Fruit fly (Drosophila melanogaster): ENCODE measurements around the gene Galt.

Gene Galt

DNA sequence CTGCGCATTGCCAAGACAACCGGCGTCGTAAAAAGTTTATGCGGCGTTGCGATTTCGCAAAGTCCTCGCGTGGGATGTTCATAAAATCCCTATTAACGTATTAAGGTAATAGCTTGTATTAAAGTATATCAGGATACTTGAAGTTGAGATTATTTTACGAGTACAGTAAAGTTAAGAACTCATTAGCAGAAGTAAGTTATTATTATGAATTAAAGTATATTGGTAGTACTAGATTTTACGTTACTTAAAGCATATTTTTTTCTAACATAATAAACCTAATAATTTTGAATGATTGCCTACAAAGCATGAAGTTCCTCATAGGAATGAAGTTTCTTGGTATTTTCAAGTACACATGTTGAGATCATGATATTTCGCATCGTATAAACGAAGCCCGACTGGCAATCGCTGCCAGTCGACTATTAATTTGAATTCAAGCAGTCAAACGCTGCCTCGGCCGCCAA is 26.0 kb upstream of the Galt start (continued):
- TF ChIP-seq Ssrp (tag; optimal IDR thresholded peaks at IDR 0.05) (peak; percentile 53), CG15696 (tag; optimal IDR thresholded peaks at IDR 0.05) (peak; percentile 26), CG1792 (GFP tag; optimal IDR thresholded peaks at IDR 0.05) (no peak), ranshi (GFP tag; IDR thresholded peaks at IDR 0.05) (no peak), corto (GFP tag; optimal IDR thresholded peaks at IDR 0.05) (no peak), CG14050 (GFP tag; IDR thresholded peaks at IDR 0.05) (no peak), CG42726 (GFP tag; IDR thresholded peaks at IDR 0.05; ENCODE audit: partially characterized antibody) (no peak), repo (GFP tag; optimal IDR thresholded peaks at IDR 0.05) (no peak), dm (GFP tag; optimal IDR thresholded peaks at IDR 0.05) (no peak), usp (GFP tag; optimal IDR thresholded peaks at IDR 0.05) (no peak), D19B (GFP tag; optimal IDR thresholded peaks at IDR 0.05) (no peak), lab (GFP tag; optimal IDR thresholded peaks at IDR 0.05) (peak; percentile 9), Spps (tag; optimal IDR thresholded peaks at IDR 0.05) (no peak), fd64A (GFP tag; optimal IDR thresholded peaks at IDR 0.05) (peak; percentile 14), CG7987 (GFP tag; optimal IDR thresholded peaks at IDR 0.05) (no peak), esg (GFP tag; conservative IDR thresholded peaks at IDR 0.05) (no peak), CG8290 (GFP tag; optimal IDR thresholded peaks at IDR 0.05) (peak; percentile 25), CG8290 (tag; optimal IDR thresholded peaks at IDR 0.05) (no peak), CG30020 (tag; optimal IDR thresholded peaks at IDR 0.05) (peak; percentile 44), az2 (GFP tag; optimal IDR thresholded peaks at IDR 0.05) (peak; percentile 37), Hand (GFP tag; optimal IDR thresholded peaks at IDR 0.05) (peak; percentile 45), CG32772 (GFP tag; IDR thresholded peaks at IDR 0.05) (no peak), Hr39 (optimal IDR thresholded peaks at IDR 0.05) (no peak), CG8359 (GFP tag; optimal IDR thresholded peaks at IDR 0.05; ENCODE audit: borderline replicate concordance) (no peak), CG1233 (GFP tag; optimal IDR thresholded peaks at IDR 0.05) (peak; percentile 38), sd (tag; optimal IDR thresholded peaks at IDR 0.05) (no peak), CG10321 (GFP tag; IDR thresholded peaks at IDR 0.05) (no peak), Chrac-16 (GFP tag; optimal IDR thresholded peaks at IDR 0.05) (no peak), CG17568 (GFP tag; optimal IDR thresholded peaks at IDR 0.05) (no peak), lilli (GFP tag; optimal IDR thresholded peaks at IDR 0.05) (peak; percentile 27), Mad (GFP tag; optimal IDR thresholded peaks at IDR 0.05) (no peak), sc (optimal IDR thresholded peaks at IDR 0.05) (no peak), sc (GFP tag; optimal IDR thresholded peaks at IDR 0.05) (peak; percentile 37), row (GFP tag; IDR thresholded peaks at IDR 0.05) (peak; percentile 55), CG12659 (GFP tag; optimal IDR thresholded peaks at IDR 0.05) (peak; percentile 50), CG6854 (GFP tag; optimal IDR thresholded peaks at IDR 0.05) (peak; percentile 36), CG8765 (GFP tag; IDR thresholded peaks at IDR 0.05) (no peak), D19A (tag; optimal IDR thresholded peaks at IDR 0.05) (peak; percentile 72), ssp (GFP tag; IDR thresholded peaks at IDR 0.05) (no peak), CG10209 (GFP tag; optimal IDR thresholded peaks at IDR 0.05) (peak; percentile 48), grau (tag; optimal IDR thresholded peaks at IDR 0.05) (peak; percentile 64), Dad (GFP tag; optimal IDR thresholded peaks at IDR 0.05) (no peak), Opbp (GFP tag; IDR thresholded peaks at IDR 0.05; ENCODE audit: partially characterized antibody) (no peak), Dll (GFP tag; IDR thresholded peaks at IDR 0.05; ENCODE audit: partially characterized antibody) (no peak), HLH4C (GFP tag; IDR thresholded peaks at IDR 0.05; ENCODE audit: partially characterized antibody) (no peak), Meics (GFP tag; optimal IDR thresholded peaks at IDR 0.05) (peak; percentile 62), Poxn (GFP tag; IDR thresholded peaks at IDR 0.05) (no peak), prd (optimal IDR thresholded peaks at IDR 0.05) (no peak), prd (GFP tag; IDR thresholded peaks at IDR 0.05) (0 out of 3 replicates have a peak, but pooled peaks have one; percentile 23), Abd-B (GFP tag; optimal IDR thresholded peaks at IDR 0.05) (peak; percentile 34), seq (GFP tag; IDR thresholded peaks at IDR 0.05) (no peak), gem (tag; optimal IDR thresholded peaks at IDR 0.05) (peak; percentile 77)

Measured in whole organism, embryonic.